Fruit fly (Drosophila melanogaster) whole organism, embryonic: ENCODE results near the gene Ctu2.

Experiments used
- BEAF-32 ChIP-seq: fragments of 200-800 bp; sonication (Bioruptor generic); optimal IDR thresholded peaks from 3 replicates; lab custom pipeline; 2017; ENCODE audit warnings: missing biosample characterization, missing genetic modification characterization, mild to moderate bottlenecking, moderate library complexity, missing genetic modification reagents
- Bgb ChIP-seq: fragments of 200-800 bp; sonication (Bioruptor generic); IDR thresholded peaks from 2 replicates; pipeline ENCODE4 v1.3.6; 2022; ENCODE audit warnings: missing biosample characterization, missing genetic modification characterization; ENCODE audit not compliant: partially characterized antibody
- CG10543 ChIP-seq: fragments of 200-800 bp; sonication (Bioruptor generic); optimal IDR thresholded peaks from 3 replicates; lab custom pipeline; 2017; ENCODE audit warnings: missing biosample characterization, mild to moderate bottlenecking, missing genetic modification characterization, moderate library complexity
- CG10979 ChIP-seq: fragments of 200-800 bp; sonication (Bioruptor generic); optimal IDR thresholded peaks from 2 replicates; lab custom pipeline; 2018; ENCODE audit warnings: missing biosample characterization, mild to moderate bottlenecking, missing genetic modification characterization, moderate library complexity
- CG11093 ChIP-seq: fragments of 200-800 bp; sonication (Bioruptor generic); IDR thresholded peaks from 3 replicates; pipeline ENCODE4 v1.3.6; 2022; ENCODE audit warnings: missing biosample characterization, missing genetic modification characterization
- CG11247 ChIP-seq: fragments of 200-800 bp; sonication (Bioruptor generic); IDR thresholded peaks from 2 replicates; pipeline ENCODE4 v1.3.6; 2022; ENCODE audit warnings: missing biosample characterization, missing genetic modification characterization
- CG13894 ChIP-seq: fragments of 200-800 bp; sonication (Bioruptor generic); optimal IDR thresholded peaks from 3 replicates; lab custom pipeline; 2018; ENCODE audit warnings: missing biosample characterization, mild to moderate bottlenecking, missing genetic modification characterization, moderate library complexity
- CG1647 ChIP-seq: fragments of 200-800 bp; sonication (Bioruptor generic); optimal IDR thresholded peaks from 3 replicates; lab custom pipeline; 2016; ENCODE audit warnings: missing biosample characterization, missing genetic modification characterization
- CG18764 ChIP-seq: fragments of 200-800 bp; sonication (Bioruptor generic); optimal IDR thresholded peaks from 3 replicates; lab custom pipeline; 2016; ENCODE audit warnings: missing biosample characterization, missing genetic modification characterization
- CG2199 ChIP-seq: fragments of 200-800 bp; sonication (Bioruptor generic); IDR thresholded peaks from 3 replicates; pipeline ENCODE4 v1.3.6; 2022; ENCODE audit warnings: missing biosample characterization, missing genetic modification characterization
- CG3065 ChIP-seq: fragments of 200-800 bp; sonication (Bioruptor generic); optimal IDR thresholded peaks from 2 replicates; lab custom pipeline; 2016; ENCODE audit warnings: missing biosample characterization, missing genetic modification characterization
- CG3407 ChIP-seq: fragments of 200-800 bp; sonication (Bioruptor generic); optimal IDR thresholded peaks from 2 replicates; lab custom pipeline; 2018; ENCODE audit warnings: missing biosample characterization, mild to moderate bottlenecking, missing genetic modification characterization
- CG34422 ChIP-seq: fragments of 200-800 bp; sonication (Bioruptor generic); IDR thresholded peaks from 3 replicates; pipeline ENCODE4 v1.3.6; 2022; ENCODE audit warnings: missing biosample characterization, missing genetic modification characterization
- CG6791 ChIP-seq: fragments of 200-800 bp; sonication (Bioruptor generic); IDR thresholded peaks from 3 replicates; pipeline ENCODE4 v1.3.6; 2022; ENCODE audit warnings: missing biosample characterization, missing genetic modification characterization; ENCODE audit not compliant: partially characterized antibody
- CG6813 ChIP-seq: fragments of 200-800 bp; sonication (Bioruptor generic); optimal IDR thresholded peaks from 2 replicates; lab custom pipeline; 2017; ENCODE audit warnings: missing biosample characterization, missing genetic modification characterization, mild to moderate bottlenecking, moderate library complexity, missing genetic modification reagents
- CG8478 ChIP-seq: fragments of >200 bp; optimal IDR thresholded peaks from 2 replicates; lab custom pipeline; 2018
- CG9797 ChIP-seq: fragments of 200-800 bp; sonication (Bioruptor generic); optimal IDR thresholded peaks from 3 replicates; lab custom pipeline; 2018; ENCODE audit warnings: missing biosample characterization, mild to moderate bottlenecking, missing genetic modification characterization
- CTCF ChIP-seq: fragments of 200-800 bp; sonication (Bioruptor generic); optimal IDR thresholded peaks from 2 replicates; lab custom pipeline; 2017; ENCODE audit warnings: missing biosample characterization, mild to moderate bottlenecking, missing genetic modification characterization, moderate library complexity
- Deaf1 ChIP-seq: fragments of 200-800 bp; optimal IDR thresholded peaks from 3 replicates; lab custom pipeline; 2019; ENCODE audit warnings: missing biosample characterization, mild to moderate bottlenecking, missing genetic modification characterization, moderate library complexity
- Dll ChIP-seq: fragments of 200-800 bp; sonication (Bioruptor generic); IDR thresholded peaks from 4 replicates; pipeline ENCODE4 v1.3.6; 2022; ENCODE audit warnings: missing biosample characterization, missing genetic modification characterization; ENCODE audit not compliant: partially characterized antibody
- Dp ChIP-seq: fragments of 200-800 bp; sonication (Bioruptor generic); optimal IDR thresholded peaks from 2 replicates; lab custom pipeline; 2018; ENCODE audit warnings: missing biosample characterization, mild to moderate bottlenecking, missing genetic modification characterization, moderate library complexity
- Dref ChIP-seq: fragments of 200-800 bp; sonication (Bioruptor generic); IDR thresholded peaks from 2 replicates; pipeline ENCODE4 v1.3.6; 2022; ENCODE audit warnings: missing biosample characterization, missing genetic modification characterization
- Drgx ChIP-seq: fragments of 200-800 bp; sonication (Bioruptor generic); IDR thresholded peaks from 2 replicates; pipeline ENCODE4 v1.3.6; 2022; ENCODE audit warnings: missing biosample characterization, missing genetic modification characterization
- E2f2 ChIP-seq: fragments of 200-800 bp; sonication (Bioruptor generic); IDR thresholded peaks from 2 replicates; pipeline ENCODE4 v1.3.6; 2022; ENCODE audit warnings: missing biosample characterization, missing genetic modification characterization
- HLH4C ChIP-seq: fragments of 200-800 bp; sonication (Bioruptor generic); IDR thresholded peaks from 3 replicates; pipeline ENCODE4 v1.3.6; 2022; ENCODE audit warnings: missing biosample characterization, missing genetic modification characterization; ENCODE audit not compliant: partially characterized antibody
- MBD-R2 ChIP-seq: fragments of 200-800 bp; sonication (Bioruptor generic); IDR thresholded peaks from 2 replicates; pipeline ENCODE4 v1.3.6; 2022; ENCODE audit warnings: missing biosample characterization, missing genetic modification characterization
- Nf-YA ChIP-seq: fragments of 200-800 bp; sonication (Bioruptor generic); IDR thresholded peaks from 2 replicates; pipeline ENCODE4 v1.3.6; 2022; ENCODE audit warnings: missing biosample characterization, missing genetic modification characterization
- Opbp ChIP-seq: fragments of 200-800 bp; sonication (Bioruptor generic); IDR thresholded peaks from 3 replicates; pipeline ENCODE4 v1.3.6; 2022; ENCODE audit warnings: missing biosample characterization, missing genetic modification characterization; ENCODE audit not compliant: partially characterized antibody
- Sox102F ChIP-seq: fragments of 200-800 bp; sonication (Bioruptor generic); optimal IDR thresholded peaks from 2 replicates; lab custom pipeline; 2018; ENCODE audit warnings: missing biosample characterization, mild to moderate bottlenecking, missing genetic modification characterization, moderate library complexity
- YL-1 ChIP-seq: fragments of 200-800 bp; sonication (Bioruptor generic); optimal IDR thresholded peaks from 3 replicates; lab custom pipeline; 2017; ENCODE audit warnings: missing biosample characterization, mild to moderate bottlenecking, missing genetic modification characterization
- amos ChIP-seq: fragments of 200-800 bp; sonication (Bioruptor generic); IDR thresholded peaks from 2 replicates; pipeline ENCODE4 v1.3.6; 2022; ENCODE audit warnings: missing biosample characterization, missing genetic modification characterization; ENCODE audit not compliant: partially characterized antibody
- aop ChIP-seq: fragments of 200-800 bp; sonication (Bioruptor generic); IDR thresholded peaks from 2 replicates; pipeline ENCODE4 v1.3.6; 2022; ENCODE audit warnings: missing biosample characterization, missing genetic modification characterization
- chinmo ChIP-seq: fragments of 200-800 bp; sonication (Bioruptor generic); IDR thresholded peaks from 4 replicates; pipeline ENCODE4 v1.3.6; 2022; ENCODE audit warnings: missing biosample characterization, missing genetic modification characterization; ENCODE audit not compliant: partially characterized antibody
- ci ChIP-seq: fragments of 200-800 bp; sonication (Bioruptor generic); IDR thresholded peaks from 3 replicates; pipeline ENCODE4 v1.3.6; 2022; ENCODE audit warnings: missing biosample characterization, missing genetic modification characterization
- dm ChIP-seq: fragments of 200-800 bp; sonication (Bioruptor generic); optimal IDR thresholded peaks from 3 replicates; lab custom pipeline; 2016; ENCODE audit warnings: missing biosample characterization, missing genetic modification characterization
- ewg ChIP-seq: fragments of 200-800 bp; sonication (Bioruptor generic); optimal IDR thresholded peaks from 3 replicates; lab custom pipeline; 2017; ENCODE audit warnings: mild to moderate bottlenecking, missing biosample characterization, missing genetic modification reagents, missing genetic modification characterization
- fd3F ChIP-seq: fragments of 200-800 bp; sonication (Bioruptor generic); optimal IDR thresholded peaks from 2 replicates; lab custom pipeline; 2018; ENCODE audit warnings: missing biosample characterization, mild to moderate bottlenecking, missing genetic modification characterization, moderate library complexity
- fd64A ChIP-seq: fragments of 200-800 bp; sonication (Bioruptor generic); optimal IDR thresholded peaks from 3 replicates; lab custom pipeline; 2018; ENCODE audit warnings: missing biosample characterization, mild to moderate bottlenecking, missing genetic modification characterization
- gsb-n ChIP-seq: fragments of 200-800 bp; sonication (Bioruptor generic); optimal IDR thresholded peaks from 3 replicates; lab custom pipeline; 2018; ENCODE audit warnings: missing biosample characterization, mild to moderate bottlenecking, missing genetic modification characterization
- hb ChIP-seq: fragments of 200-800 bp; sonication (Bioruptor generic); IDR thresholded peaks from 3 replicates; pipeline ENCODE4 v1.3.6; 2022; ENCODE audit warnings: missing biosample characterization, missing genetic modification characterization; ENCODE audit not compliant: partially characterized antibody
- otp ChIP-seq: fragments of 200-800 bp; sonication (Bioruptor generic); IDR thresholded peaks from 3 replicates; pipeline ENCODE4, ENCODE4 v1.3.6; 2022; ENCODE audit warnings: missing biosample characterization, missing genetic modification characterization
- rib ChIP-seq: fragments of 200-800 bp; sonication (Bioruptor generic); IDR thresholded peaks from 2 replicates; pipeline ENCODE4 v1.3.6; 2022; ENCODE audit warnings: missing biosample characterization, missing genetic modification characterization
- row ChIP-seq: fragments of 200-800 bp; sonication (Bioruptor generic); IDR thresholded peaks from 3 replicates; pipeline ENCODE4 v1.3.6; 2022; ENCODE audit warnings: missing biosample characterization, missing genetic modification characterization
- sens ChIP-seq: fragments of 200-800 bp; sonication (Bioruptor generic); peaks from one replicate; lab custom pipeline; 2016; ENCODE audit warnings: missing biosample characterization, missing genetic modification characterization
- sqz ChIP-seq: fragments of 200-800 bp; sonication (Bioruptor generic); optimal IDR thresholded peaks from 3 replicates; lab custom pipeline; 2018; ENCODE audit warnings: missing biosample characterization, mild to moderate bottlenecking, missing genetic modification characterization
- tgo ChIP-seq: fragments of 200-800 bp; sonication (Bioruptor generic); IDR thresholded peaks from 3 replicates; pipeline ENCODE4 v1.3.6; 2022; ENCODE audit warnings: missing biosample characterization, missing genetic modification characterization
- unc-4 ChIP-seq: fragments of 200-800 bp; sonication (Bioruptor generic); IDR thresholded peaks from 2 replicates; pipeline ENCODE4 v1.3.6; 2022; ENCODE audit warnings: missing biosample characterization, missing genetic modification characterization; ENCODE audit not compliant: partially characterized antibody
- vnd ChIP-seq: fragments of 200-800 bp; sonication (Bioruptor generic); IDR thresholded peaks from 3 replicates; pipeline ENCODE4 v1.3.6; 2022; ENCODE audit warnings: missing biosample characterization, missing genetic modification characterization; ENCODE audit not compliant: partially characterized antibody
- vvl ChIP-seq: fragments of 200-800 bp; sonication (Bioruptor generic); IDR thresholded peaks from 2 replicates; pipeline ENCODE4 v1.3.6; 2022; ENCODE audit warnings: missing biosample characterization, missing genetic modification characterization
- z ChIP-seq: fragments of 200-800 bp; sonication (Bioruptor generic); IDR thresholded peaks from 3 replicates; pipeline ENCODE4 v1.3.6; 2022; ENCODE audit warnings: missing biosample characterization, missing genetic modification characterization

Gene Ctu2

DNA sequence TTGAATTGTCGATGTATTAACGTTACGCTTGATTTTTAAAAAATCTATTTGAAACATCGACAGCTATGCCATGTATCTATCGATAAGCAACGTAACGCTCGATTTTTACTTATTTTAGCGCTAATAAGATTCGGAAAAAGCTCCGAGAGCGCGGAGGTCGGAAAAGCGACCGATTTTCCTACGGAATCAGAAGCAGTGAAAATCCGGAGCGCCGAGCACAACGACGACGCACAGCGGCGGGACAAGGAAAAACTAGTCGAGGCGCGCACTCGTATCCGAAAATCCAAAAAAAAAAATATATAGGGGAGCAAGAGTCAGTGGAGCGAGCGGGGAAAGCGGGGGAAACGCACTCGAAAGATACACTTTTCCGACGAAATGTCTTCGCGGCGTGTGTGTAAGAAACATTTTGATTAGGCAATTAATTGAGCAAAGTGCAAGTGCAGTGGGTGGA, 25.6 kb upstream of the Ctu2 start, which contains the start of gene CG10132:
Gene CG10132, plus strand, starts transcription at position 189 of the 451 bp plus-strand sequence.
- TF ChIP-seq tgo (GFP tag; lab: Robert Waterston, UW) (no peak), CG18764 (GFP tag; lab: Kevin White, UChicago) (no peak), unc-4 (GFP tag; lab: Robert Waterston, UW) (peak; percentile 46; the same call in 1 of the 2 replicates), dm (no peak), sqz (no peak), CG13894 (tag; lab: Kevin White, UChicago) (no peak), CTCF (peak; percentile 73), CG11093 (no peak), gsb-n (tag; lab: Kevin White, UChicago) (no peak), BEAF-32 (peak; percentile 25), fd3F (GFP tag; lab: Kevin White, UChicago) (no peak), CG3407 (GFP tag; lab: Kevin White, UChicago) (no peak), z (peak; percentile 58; the same call in 1 of the 3 replicates), Deaf1 (tag; lab: Kevin White, UChicago) (peak; percentile 85), Dref (GFP tag; lab: Robert Waterston, UW) (peak; percentile 58), otp (GFP tag; lab: Robert Waterston, UW) (no peak), CG3065 (GFP tag; lab: Kevin White, UChicago) (no peak), Nf-YA (GFP tag; lab: Robert Waterston, UW) (no peak), E2f2 (GFP tag; lab: Robert Waterston, UW) (peak; percentile 47), aop (GFP tag; lab: Robert Waterston, UW) (no peak), ci (GFP tag; lab: Robert Waterston, UW) (peak; percentile 36; the same call in 1 of the 3 replicates), ewg (GFP tag; lab: Kevin White, UChicago) (peak; percentile 32), Opbp (GFP tag; lab: Robert Waterston, UW) (0 out of 3 replicates have a peak, but pooled peaks have one; percentile 13), vnd (GFP tag; lab: Robert Waterston, UW) (peak; percentile 58; the same call in 1 of the 3 replicates), CG1647 (GFP tag; lab: Kevin White, UChicago) (no peak), CG6813 (no peak), CG10543 (GFP tag; lab: Kevin White, UChicago) (peak; percentile 5), sens (peak; percentile 66), CG10979 (tag; lab: Kevin White, UChicago) (no peak), hb (GFP tag; lab: Robert Waterston, UW) (peak; percentile 67; the same call in 1 of the 3 replicates), vvl (GFP tag; lab: Robert Waterston, UW) (no peak), CG9797 (GFP tag; lab: Kevin White, UChicago) (no peak), YL-1 (GFP tag; lab: Kevin White, UChicago) (peak; percentile 13), Dll (GFP tag; lab: Robert Waterston, UW) (peak; percentile 53; the same call in 1 of the 4 replicates), HLH4C (GFP tag; lab: Robert Waterston, UW) (peak; percentile 78), row (GFP tag; lab: Robert Waterston, UW) (no peak), MBD-R2 (GFP tag; lab: Robert Waterston, UW) (0 out of 2 replicates have a peak, but pooled peaks have one; percentile 10), rib (GFP tag; lab: Robert Waterston, UW) (no peak), Dp (peak; percentile 29), CG8478 (lab: Kevin White, UChicago) (no peak), CG11247 (GFP tag; lab: Robert Waterston, UW) (no peak), fd64A (GFP tag; lab: Kevin White, UChicago) (no peak), amos (peak; percentile 30; the same call in 1 of the 2 replicates), Sox102F (GFP tag; lab: Kevin White, UChicago) (no peak), CG6791 (GFP tag; lab: Robert Waterston, UW) (peak; percentile 56; the same call in 1 of the 3 replicates), Drgx (GFP tag; lab: Robert Waterston, UW) (0 out of 2 replicates have a peak, but pooled peaks have one; percentile 14), Bgb (GFP tag; lab: Robert Waterston, UW) (peak; percentile 41; the same call in 1 of the 2 replicates), CG2199 (GFP tag; lab: Robert Waterston, UW) (no peak), chinmo (GFP tag; lab: Robert Waterston, UW) (0 out of 4 replicates have a peak, but pooled peaks have one; percentile 57), CG34422 (GFP tag; lab: Robert Waterston, UW) (peak; percentile 42; the same call in 1 of the 3 replicates)
